Fruit fly (Drosophila melanogaster) whole organism, embryonic: ENCODE data around the gene gammaTub37C.
A peak's percentile ranks its signal among the peaks of the same experiment; 100 is the strongest.

Experiments used
- Abd-B ChIP-seq: fragments of 200-800 bp; sonication (Bioruptor generic); optimal IDR thresholded peaks from 2 replicates; lab custom pipeline; 2018; ENCODE audit warnings: missing biosample characterization, mild to moderate bottlenecking, missing genetic modification characterization, moderate library complexity
- Atf6 ChIP-seq: fragments of 200-800 bp; sonication (Bioruptor generic); IDR thresholded peaks from 2 replicates; pipeline ENCODE4 v1.3.6; 2022; ENCODE audit warnings: missing biosample characterization, missing genetic modification characterization
- B-H2 ChIP-seq: fragments of 200-800 bp; sonication (Bioruptor generic); optimal IDR thresholded peaks from 2 replicates; lab custom pipeline; 2018; ENCODE audit warnings: missing biosample characterization, mild to moderate bottlenecking, missing genetic modification characterization
- Bteb2 ChIP-seq: fragments of 200-800 bp; sonication (Bioruptor generic); optimal IDR thresholded peaks from 2 replicates; lab custom pipeline; 2016; ENCODE audit warnings: missing biosample characterization, missing genetic modification characterization
- CG12659 ChIP-seq: fragments of 200-800 bp; sonication (Bioruptor generic); optimal IDR thresholded peaks from 3 replicates; lab custom pipeline; 2017; ENCODE audit warnings: mild to moderate bottlenecking, missing biosample characterization, missing genetic modification reagents, missing genetic modification characterization
- CG13123 ChIP-seq: fragments of 200-800 bp; sonication (Bioruptor generic); optimal IDR thresholded peaks from 2 replicates; lab custom pipeline; 2016; ENCODE audit warnings: missing biosample characterization, missing genetic modification characterization
- CG13624 ChIP-seq: fragments of 200-800 bp; sonication (Bioruptor generic); optimal IDR thresholded peaks from 2 replicates; lab custom pipeline; 2016; ENCODE audit warnings: missing biosample characterization, missing genetic modification characterization
- CG14441 ChIP-seq: fragments of 200-800 bp; sonication (Bioruptor generic); IDR thresholded peaks from 2 replicates; pipeline ENCODE4 v1.3.6; 2022; ENCODE audit warnings: missing biosample characterization, missing genetic modification characterization
- CG1603 ChIP-seq: fragments of 200-800 bp; sonication (Bioruptor generic); optimal IDR thresholded peaks from 2 replicates; lab custom pipeline; 2019; ENCODE audit warnings: missing biosample characterization, mild to moderate bottlenecking, missing genetic modification characterization, moderate library complexity
- CG17612 ChIP-seq: fragments of 200-800 bp; sonication (Bioruptor generic); IDR thresholded peaks from 2 replicates; pipeline ENCODE4 v1.3.6; 2022; ENCODE audit warnings: missing biosample characterization, missing genetic modification characterization
- CG17802 ChIP-seq: fragments of 200-800 bp; sonication (Bioruptor generic); optimal IDR thresholded peaks from 2 replicates; lab custom pipeline; 2018; ENCODE audit warnings: missing biosample characterization, mild to moderate bottlenecking, missing genetic modification characterization, moderate library complexity
- CG1792 ChIP-seq: fragments of 200-800 bp; sonication (Bioruptor generic); optimal IDR thresholded peaks from 2 replicates; lab custom pipeline; 2016; ENCODE audit warnings: missing biosample characterization, missing genetic modification characterization
- CG2129 ChIP-seq: fragments of 200-800 bp; sonication (Bioruptor generic); IDR thresholded peaks from 2 replicates; pipeline ENCODE4 v1.3.6; 2022; ENCODE audit warnings: missing biosample characterization, missing genetic modification characterization; ENCODE audit not compliant: partially characterized antibody
- CG31365 ChIP-seq: fragments of 200-800 bp; sonication (Bioruptor generic); optimal IDR thresholded peaks from 2 replicates; lab custom pipeline; 2018; ENCODE audit warnings: missing biosample characterization, mild to moderate bottlenecking, missing genetic modification characterization
- CG31441 ChIP-seq: fragments of 200-800 bp; sonication (Bioruptor generic); IDR thresholded peaks from 2 replicates; pipeline ENCODE4 v1.3.6; 2022; ENCODE audit warnings: missing biosample characterization, missing genetic modification characterization
- CG34376 ChIP-seq: fragments of 200-800 bp; sonication (Bioruptor generic); optimal IDR thresholded peaks from 2 replicates; lab custom pipeline; 2018; ENCODE audit warnings: missing biosample characterization, mild to moderate bottlenecking, missing genetic modification characterization
- CG3726 ChIP-seq: fragments of 200-800 bp; sonication (Bioruptor generic); IDR thresholded peaks from 3 replicates; pipeline ENCODE4, ENCODE4 v1.3.6; 2022; ENCODE audit warnings: missing biosample characterization, missing genetic modification characterization
- CG3995 ChIP-seq: fragments of 200-800 bp; sonication (Bioruptor generic); optimal IDR thresholded peaks from 3 replicates; lab custom pipeline; 2016; ENCODE audit warnings: missing biosample characterization, missing genetic modification characterization
- CG4404 ChIP-seq: fragments of 200-800 bp; sonication (Bioruptor generic); IDR thresholded peaks from 2 replicates; pipeline ENCODE4 v1.3.6; 2022; ENCODE audit warnings: missing biosample characterization, missing genetic modification characterization
- CG7271 ChIP-seq: fragments of 200-800 bp; sonication (Bioruptor generic); optimal IDR thresholded peaks from 2 replicates; lab custom pipeline; 2018; ENCODE audit warnings: missing biosample characterization, mild to moderate bottlenecking, missing genetic modification characterization, moderate library complexity
- CG8290 ChIP-seq, 3 experiments: fragments of 200-800 bp; sonication (Bioruptor generic); optimal IDR thresholded peaks; 2 replicates each; lab custom pipeline; 2016 to 2019; ENCODE audit warnings: missing biosample characterization in 3 of 3, missing genetic modification characterization in 3 of 3, mild to moderate bottlenecking in 2 of 3, moderate library complexity in 1 of 3
- CG8765 ChIP-seq: fragments of 200-800 bp; sonication (Bioruptor generic); IDR thresholded peaks from 2 replicates; pipeline ENCODE4 v1.3.6; 2022; ENCODE audit warnings: missing biosample characterization, missing genetic modification characterization
- CTCF ChIP-seq: fragments of 200-800 bp; sonication (Bioruptor generic); optimal IDR thresholded peaks from 2 replicates; lab custom pipeline; 2017; ENCODE audit warnings: missing biosample characterization, mild to moderate bottlenecking, missing genetic modification characterization, moderate library complexity
- Dp ChIP-seq: fragments of 200-800 bp; sonication (Bioruptor generic); optimal IDR thresholded peaks from 2 replicates; lab custom pipeline; 2018; ENCODE audit warnings: missing biosample characterization, mild to moderate bottlenecking, missing genetic modification characterization, moderate library complexity
- Gug ChIP-seq: fragments of 200-800 bp; sonication (Bioruptor generic); IDR thresholded peaks from 4 replicates; pipeline ENCODE4 v1.3.6; 2022; ENCODE audit warnings: missing biosample characterization, missing genetic modification characterization
- Nf-YC ChIP-seq: fragments of 200-800 bp; optimal IDR thresholded peaks from 3 replicates; lab custom pipeline; 2019; ENCODE audit warnings: missing biosample characterization, mild to moderate bottlenecking, missing genetic modification characterization, moderate library complexity
- Sox100B ChIP-seq: fragments of 200-800 bp; sonication (Bioruptor generic); optimal IDR thresholded peaks from 3 replicates; lab custom pipeline; 2018; ENCODE audit warnings: missing biosample characterization, mild to moderate bottlenecking, missing genetic modification characterization
- bab2 ChIP-seq: fragments of 200-800 bp; sonication (Bioruptor generic); optimal IDR thresholded peaks from 2 replicates; lab custom pipeline; 2016; ENCODE audit warnings: missing biosample characterization, missing genetic modification characterization
- caup ChIP-seq: fragments of 200-800 bp; sonication (Bioruptor generic); optimal IDR thresholded peaks from 3 replicates; lab custom pipeline; 2017; ENCODE audit warnings: missing biosample characterization, mild to moderate bottlenecking, missing genetic modification characterization, moderate library complexity; ENCODE audit not compliant: severe bottlenecking
- da ChIP-seq: fragments of 200-800 bp; sonication (Bioruptor generic); optimal IDR thresholded peaks from 2 replicates; lab custom pipeline; 2016; ENCODE audit warnings: missing biosample characterization, missing genetic modification characterization
- dimm ChIP-seq: fragments of 200-800 bp; sonication (Bioruptor generic); IDR thresholded peaks from 2 replicates; pipeline ENCODE4 v1.3.6; 2022; ENCODE audit warnings: missing biosample characterization, missing genetic modification characterization
- dpn ChIP-seq, 2 experiments: fragments of 200-800 bp; sonication (Bioruptor generic); optimal IDR thresholded peaks; 3 replicates each; lab custom pipeline; 2016; ENCODE audit warnings: missing biosample characterization in 2 of 2, missing genetic modification characterization in 2 of 2
- esg ChIP-seq: fragments of 200-800 bp; sonication (Bioruptor generic); conservative IDR thresholded peaks from 2 replicates; pipeline ENCODE4 v1.3.6; 2022; ENCODE audit warnings: missing biosample characterization, missing genetic modification characterization
- eyg ChIP-seq: fragments of 200-800 bp; sonication (Bioruptor generic); optimal IDR thresholded peaks from 3 replicates; lab custom pipeline; 2016; ENCODE audit warnings: missing biosample characterization, missing genetic modification characterization
- fu2 ChIP-seq: fragments of 200-800 bp; sonication (Bioruptor generic); optimal IDR thresholded peaks from 2 replicates; lab custom pipeline; 2016; ENCODE audit warnings: missing biosample characterization, missing genetic modification characterization
- hkb ChIP-seq, 2 experiments: fragments of 200-800 bp in 1 of 2; fragments of >200 bp in 1 of 2; sonication (Bioruptor generic) in 1 of 2; IDR thresholded peaks in 1 of 2; optimal IDR thresholded peaks in 1 of 2; 2 replicates each; pipeline versions ENCODE4 v1.3.6 to Lab custom; 2017 to 2022; ENCODE audit warnings: missing biosample characterization in 1 of 2, missing genetic modification characterization in 1 of 2
- inv ChIP-seq: fragments of 200-800 bp; sonication (Bioruptor generic); IDR thresholded peaks from 2 replicates; pipeline ENCODE4 v1.3.6; 2022; ENCODE audit warnings: missing biosample characterization, missing genetic modification characterization; ENCODE audit not compliant: partially characterized antibody
- jing ChIP-seq: fragments of 200-800 bp; sonication (Bioruptor generic); optimal IDR thresholded peaks from 2 replicates; lab custom pipeline; 2018; ENCODE audit warnings: missing biosample characterization, mild to moderate bottlenecking, missing genetic modification characterization
- kay ChIP-seq: fragments of 200-800 bp; sonication (Bioruptor generic); optimal IDR thresholded peaks from 2 replicates; lab custom pipeline; 2016; ENCODE audit warnings: missing biosample characterization, missing genetic modification characterization
- mld ChIP-seq: fragments of 200-800 bp; sonication (Bioruptor generic); IDR thresholded peaks from 3 replicates; pipeline ENCODE4 v1.3.6; 2022; ENCODE audit warnings: missing biosample characterization, missing genetic modification characterization; ENCODE audit not compliant: partially characterized antibody
- onecut ChIP-seq: fragments of 200-800 bp; sonication (Bioruptor generic); IDR thresholded peaks from 2 replicates; pipeline ENCODE4 v1.3.6; 2022; ENCODE audit warnings: missing biosample characterization, missing genetic modification characterization
- otp ChIP-seq: fragments of 200-800 bp; sonication (Bioruptor generic); IDR thresholded peaks from 3 replicates; pipeline ENCODE4, ENCODE4 v1.3.6; 2022; ENCODE audit warnings: missing biosample characterization, missing genetic modification characterization
- run ChIP-seq: fragments of 200-800 bp; sonication (Bioruptor generic); optimal IDR thresholded peaks from 3 replicates; lab custom pipeline; 2018; ENCODE audit warnings: missing biosample characterization, mild to moderate bottlenecking, missing genetic modification characterization
- shn ChIP-seq: fragments of 200-800 bp; sonication (Bioruptor generic); optimal IDR thresholded peaks from 3 replicates; lab custom pipeline; 2016; ENCODE audit warnings: missing biosample characterization, missing genetic modification characterization
- sima ChIP-seq: fragments of 200-800 bp; sonication (Bioruptor generic); optimal IDR thresholded peaks from 2 replicates; lab custom pipeline; 2016; ENCODE audit warnings: missing biosample characterization, missing genetic modification characterization
- stc ChIP-seq: fragments of 200-800 bp; sonication (Bioruptor generic); IDR thresholded peaks from 2 replicates; pipeline ENCODE4 v1.3.6; 2022; ENCODE audit warnings: missing biosample characterization, missing genetic modification characterization
- tgo ChIP-seq: fragments of 200-800 bp; sonication (Bioruptor generic); IDR thresholded peaks from 3 replicates; pipeline ENCODE4 v1.3.6; 2022; ENCODE audit warnings: missing biosample characterization, missing genetic modification characterization
- z ChIP-seq: fragments of 200-800 bp; sonication (Bioruptor generic); IDR thresholded peaks from 3 replicates; pipeline ENCODE4 v1.3.6; 2022; ENCODE audit warnings: missing biosample characterization, missing genetic modification characterization
- zen ChIP-seq: fragments of 200-800 bp; sonication (Bioruptor generic); optimal IDR thresholded peaks from 3 replicates; lab custom pipeline; 2018; ENCODE audit warnings: missing biosample characterization, mild to moderate bottlenecking, missing genetic modification characterization, moderate library complexity
- zfh1 ChIP-seq: fragments of 200-800 bp; sonication (Bioruptor generic); IDR thresholded peaks from 3 replicates; pipeline ENCODE4 v1.3.6; 2022; ENCODE audit warnings: missing biosample characterization, missing genetic modification characterization

The gammaTub37C gene

dm6 chr2L:19134814-19135523 lies 50.6 kb downstream of the gammaTub37C start, which contains the start of gene Polr1D (continued):
- TF ChIP-seq da (GFP tag; lab: Kevin White, UChicago) (peak; percentile 10), tgo (GFP tag; lab: Robert Waterston, UW) (no peak), sima (no peak), CG12659 (GFP tag; lab: Kevin White, UChicago) (peak; percentile 35), CG31441 (GFP tag; lab: Robert Waterston, UW) (no peak), caup (GFP tag; lab: Kevin White, UChicago) (no peak), CG31365 (no peak), CG3995 (no peak), CG8765 (GFP tag; lab: Robert Waterston, UW) (no peak), Dp (GFP tag; lab: Kevin White, UChicago) (no peak), esg (GFP tag; lab: Robert Waterston, UW) (no peak), Gug (no peak), jing (GFP tag; lab: Kevin White, UChicago) (no peak), CG14441 (GFP tag; lab: Robert Waterston, UW) (no peak), Atf6 (GFP tag; lab: Robert Waterston, UW) (no peak; the same call in 1 of the 2 replicates), eyg (GFP tag; lab: Kevin White, UChicago) (no peak), Bteb2 (GFP tag; lab: Kevin White, UChicago) (no peak), CG13624 (no peak), inv (GFP tag; lab: Robert Waterston, UW) (no peak), CG1792 (no peak), bab2 (GFP tag; lab: Kevin White, UChicago) (no peak), CG2129 (no peak), dimm (GFP tag; lab: Robert Waterston, UW) (no peak), Abd-B (GFP tag; lab: Kevin White, UChicago) (no peak), zen (tag; lab: Kevin White, UChicago) (no peak), CG1603 (tag; lab: Kevin White, UChicago) (no peak), otp (GFP tag; lab: Robert Waterston, UW) (no peak), dpn (GFP tag; optimal IDR thresholded peaks at IDR 0.05; lab: Kevin White, UChicago) (no peak), CG34376 (no peak), CG17802 (tag; lab: Kevin White, UChicago) (no peak), fu2 (GFP tag; lab: Kevin White, UChicago) (no peak), CG8290 (GFP tag; optimal IDR thresholded peaks at IDR 0.05; lab: Kevin White, UChicago) (peak; percentile 15), CG8290 (tag; optimal IDR thresholded peaks at IDR 0.05; lab: Kevin White, UChicago) (peak; percentile 18 to 50), mld (GFP tag; lab: Robert Waterston, UW) (no peak), zfh1 (no peak), onecut (GFP tag; lab: Robert Waterston, UW) (no peak), CG4404 (no peak), CG7271 (no peak), run (no peak), CG3726 (GFP tag; lab: Robert Waterston, UW) (no peak), z (GFP tag; lab: Robert Waterston, UW) (peak; percentile 79), hkb (optimal IDR thresholded peaks at IDR 0.05; lab: Kevin White, UChicago) (no peak), hkb (GFP tag; IDR thresholded peaks at IDR 0.05; lab: Robert Waterston, UW) (0 out of 2 replicates have a peak, but pooled peaks have one; percentile 53), shn (GFP tag; lab: Kevin White, UChicago) (no peak), Sox100B (no peak), CTCF (GFP tag; lab: Kevin White, UChicago) (no peak), kay (peak; percentile 85), B-H2 (no peak), CG13123 (no peak), stc (GFP tag; lab: Robert Waterston, UW) (no peak), CG17612 (GFP tag; lab: Robert Waterston, UW) (no peak), Nf-YC (tag; lab: Kevin White, UChicago) (peak; percentile 3)
